Worm (Caenorhabditis elegans) whole organism, young adult: Measurements from ENCODE around the gene rpi-2.

ENCODE experiments used
- aptf-2 ChIP-seq: fragments of 200-800 bp; sonication (Bioruptor generic); conservative IDR thresholded peaks from 2 replicates; pipeline ENCODE4 v1.3.6; 2022; ENCODE audit warnings: missing genetic modification reagents, missing genetic modification characterization, missing compliant biosample characterization
- atf-7 ChIP-seq: sonication (generic microtip); optimal IDR thresholded peaks from 2 replicates; lab custom pipeline; 2017; ENCODE audit warnings: mild to moderate bottlenecking, missing genetic modification characterization, missing compliant biosample characterization
- attf-6 ChIP-seq: fragments of 200-800 bp; sonication (Bioruptor generic); IDR thresholded peaks from 2 replicates; pipeline ENCODE4 v1.3.6; 2022; ENCODE audit warnings: missing genetic modification reagents, missing genetic modification characterization, missing compliant biosample characterization
- hlh-26 ChIP-seq: fragments of 200-800 bp; sonication (Bioruptor generic); conservative IDR thresholded peaks from 2 replicates; pipeline ENCODE4 v1.3.6; 2022; ENCODE audit warnings: missing genetic modification reagents, missing genetic modification characterization, missing compliant biosample characterization
- lsy-27 ChIP-seq: sonication (generic microtip); optimal IDR thresholded peaks from 2 replicates; lab custom pipeline; 2017; ENCODE audit warnings: missing genetic modification characterization, mild to moderate bottlenecking, missing compliant biosample characterization, antibody characterized with exemption, missing genotype, borderline replicate concordance; ENCODE audit not compliant: insufficient read depth
- madf-3 ChIP-seq: fragments of 200-800 bp; sonication (Bioruptor generic); IDR thresholded peaks from 2 replicates; pipeline ENCODE4 v1.3.6; 2022; ENCODE audit warnings: missing genetic modification reagents, missing genetic modification characterization, missing compliant biosample characterization
- madf-6 ChIP-seq: fragments of 200-800 bp; sonication (Bioruptor generic); IDR thresholded peaks from 2 replicates; pipeline ENCODE4 v1.3.6; 2022; ENCODE audit warnings: missing genetic modification reagents, missing genetic modification characterization, missing compliant biosample characterization
- nfyb-1 ChIP-seq: fragments of 200-800 bp; sonication (Bioruptor generic); IDR thresholded peaks from 2 replicates; pipeline ENCODE4 v1.3.6; 2022; ENCODE audit warnings: missing genetic modification reagents, missing genetic modification characterization, missing compliant biosample characterization
- rpc-1 ChIP-seq, 2 experiments: fragments of 150-350 bp in 1 of 2; sonication (generic microtip) in 1 of 2; optimal IDR thresholded peaks; 2 replicates each; lab custom pipeline; 2014 to 2018; ENCODE audit warnings: missing biosample characterization in 1 of 2, missing genetic modification characterization in 1 of 2, missing genetic modification reagents in 1 of 2, missing genotype in 1 of 2
- sea-2 ChIP-seq: fragments of 200-800 bp; sonication (Bioruptor generic); IDR thresholded peaks from 2 replicates; pipeline ENCODE4 v1.3.6; 2022; ENCODE audit warnings: missing genetic modification characterization, missing compliant biosample characterization
- snpc-4 ChIP-seq, 5 experiments: fragments of 150-350 bp in 1 of 5; sonication (generic microtip) in 4 of 5; optimal IDR thresholded peaks; 2 replicates each; lab custom pipeline; 2014 to 2018; ENCODE audit warnings: missing genetic modification characterization in 5 of 5, missing biosample characterization in 3 of 5, antibody characterized with exemption in 2 of 5, mild to moderate bottlenecking in 2 of 5, missing compliant biosample characterization in 2 of 5, missing genotype in 2 of 5, moderate library complexity in 2 of 5, missing genetic modification reagents in 1 of 5

ce11 chrIV:1709695-1710315 lies 1.3 kb upstream of the rpi-2 start, which contains the start of the genes pbs-1 and K08D12.3:
- TF ChIP-seq madf-3 (GFP tag; lab: Robert Waterston, UW) (peak; percentile 31; the same call in 1 of the 2 replicates), sea-2 (no peak), hlh-26 (GFP tag; lab: Robert Waterston, UW) (no peak), rpc-1 (optimal IDR thresholded peaks at IDR 0.05; lab: Kevin White, UChicago) (no peak), rpc-1 (tag; optimal IDR thresholded peaks at IDR 0.05; lab: Kevin White, UChicago) (no peak), aptf-2 (GFP tag; lab: Robert Waterston, UW) (no peak), lsy-27 (no peak), madf-6 (GFP tag; lab: Robert Waterston, UW) (peak; percentile 72; the same call in 1 of the 2 replicates), atf-7 (no peak), nfyb-1 (peak; percentile 61), attf-6 (GFP tag; lab: Robert Waterston, UW) (no peak), snpc-4 (GFP tag; optimal IDR thresholded peaks at IDR 0.05; lab: Kevin White, UChicago) (no peak), snpc-4 (tag; optimal IDR thresholded peaks at IDR 0.05; lab: Kevin White, UChicago) (peak; percentile 20 to 69 (median 38))
